Fruit fly (Drosophila melanogaster): ENCODE data around the gene Sfp33A4.

Sfp33A4 gene

dm6 chr2L:11808327-11808701, 28.7 kb upstream of the Sfp33A4 start:
- TF ChIP-seq CrebA (GFP tag; optimal IDR thresholded peaks at IDR 0.05; ENCODE audit: borderline replicate concordance): no peak
- peak; percentile 100 for TF ChIP-seq Myc (optimal IDR thresholded peaks at IDR 0.05)

- peak; percentile 38 for TF ChIP-seq Hr83 (GFP tag; optimal IDR thresholded peaks at IDR 0.05; ENCODE audit: poor library complexity, severe bottlenecking)
- no peak for TF ChIP-seq Sp1 (GFP tag; optimal IDR thresholded peaks at IDR 0.05)
- TF ChIP-seq CrebA (GFP tag; optimal IDR thresholded peaks at IDR 0.05; ENCODE audit: borderline replicate concordance): no peak
- peak; percentile 0 for TF ChIP-seq dsf (GFP tag; optimal IDR thresholded peaks at IDR 0.05; ENCODE audit: borderline replicate concordance)
- no peak for TF ChIP-seq Jra (GFP tag; optimal IDR thresholded peaks at IDR 0.05)
- peak; percentile 85 for TF ChIP-seq Myc (optimal IDR thresholded peaks at IDR 0.05)
- TF ChIP-seq fru (GFP tag; optimal IDR thresholded peaks at IDR 0.05): no peak
- TF ChIP-seq jim (GFP tag; optimal IDR thresholded peaks at IDR 0.05): peak; percentile 84
- no peak for TF ChIP-seq Hr78 (GFP tag; optimal IDR thresholded peaks at IDR 0.05)
- peak; percentile 76 for TF ChIP-seq woc (GFP tag; optimal IDR thresholded peaks at IDR 0.05)
- no peak for TF ChIP-seq foxo (GFP tag; optimal IDR thresholded peaks at IDR 0.05)
- TF ChIP-seq Vsx2 (GFP tag; optimal IDR thresholded peaks at IDR 0.05; ENCODE audit: partially characterized antibody): peak; percentile 58
- no peak for TF ChIP-seq CG32264 (GFP tag; optimal IDR thresholded peaks at IDR 0.05)
- TF ChIP-seq Rel (GFP tag; optimal IDR thresholded peaks at IDR 0.05): no peak
- peak; percentile 95 for TF ChIP-seq Rel (tag; optimal IDR thresholded peaks at IDR 0.05)
- TF ChIP-seq Mio (GFP tag; optimal IDR thresholded peaks at IDR 0.05): no peak
- no peak for TF ChIP-seq pan (optimal IDR thresholded peaks at IDR 0.05)
- peak; percentile 8 for TF ChIP-seq HLH106 (tag; optimal IDR thresholded peaks at IDR 0.05)
- peak; percentile 74 to 81 for TF ChIP-seq dl (GFP tag; optimal IDR thresholded peaks at IDR 0.05; ENCODE audit: insufficient read depth in 1 of 2, partially characterized antibody in 2 of 2)
- no peak for TF ChIP-seq usp (GFP tag; optimal IDR thresholded peaks at IDR 0.05)
- TF ChIP-seq br (GFP tag; optimal IDR thresholded peaks at IDR 0.05): peak; percentile 3
- peak; percentile 19 for TF ChIP-seq CG9705 (GFP tag; optimal IDR thresholded peaks at IDR 0.05)
- TF ChIP-seq rgr (GFP tag; optimal IDR thresholded peaks at IDR 0.05): no peak
- TF ChIP-seq lola (GFP tag; optimal IDR thresholded peaks at IDR 0.05): no peak
- TF ChIP-seq h (GFP tag; optimal IDR thresholded peaks at IDR 0.05): peak; percentile 29
- TF ChIP-seq psq (GFP tag; optimal IDR thresholded peaks at IDR 0.05): peak; percentile 78
- TF ChIP-seq Hnf4 (GFP tag; optimal IDR thresholded peaks at IDR 0.05): peak; percentile 33
- TF ChIP-seq GATAd (GFP tag; optimal IDR thresholded peaks at IDR 0.05): no peak
- TF ChIP-seq Dif (GFP tag; optimal IDR thresholded peaks at IDR 0.05; ENCODE audit: partially characterized antibody): peak; percentile 79
- no peak for TF ChIP-seq OdsH (GFP tag; optimal IDR thresholded peaks at IDR 0.05)
Measured at dm6 chr2L:11808702-11809583, 28.1 kb upstream of the Sfp33A4 start, which contains the start of gene crol. Gene crol, minus strand, starts transcription at chr2L:11809438.

dm6 chr2L:11809823-11810222, 27.2 kb upstream of the Sfp33A4 start:
- TF ChIP-seq Hr83 (GFP tag; optimal IDR thresholded peaks at IDR 0.05; ENCODE audit: poor library complexity, severe bottlenecking): no peak
- no peak for TF ChIP-seq CG32264 (GFP tag; optimal IDR thresholded peaks at IDR 0.05)
- TF ChIP-seq CrebA (GFP tag; optimal IDR thresholded peaks at IDR 0.05; ENCODE audit: borderline replicate concordance): no peak
- no peak for TF ChIP-seq dl (GFP tag; optimal IDR thresholded peaks at IDR 0.05; ENCODE audit: insufficient read depth in 1 of 2, partially characterized antibody in 2 of 2)
- TF ChIP-seq Dif (GFP tag; optimal IDR thresholded peaks at IDR 0.05; ENCODE audit: partially characterized antibody): no peak
- TF ChIP-seq woc (GFP tag; optimal IDR thresholded peaks at IDR 0.05): no peak
- TF ChIP-seq usp (GFP tag; optimal IDR thresholded peaks at IDR 0.05): no peak
- TF ChIP-seq fru (GFP tag; optimal IDR thresholded peaks at IDR 0.05): no peak
- no peak for TF ChIP-seq ey (GFP tag; optimal IDR thresholded peaks at IDR 0.05)
- no peak for TF ChIP-seq Rel (GFP tag; optimal IDR thresholded peaks at IDR 0.05)
- no peak for TF ChIP-seq Rel (tag; optimal IDR thresholded peaks at IDR 0.05)
- TF ChIP-seq OdsH (GFP tag; optimal IDR thresholded peaks at IDR 0.05): no peak
- no peak for TF ChIP-seq GATAd (GFP tag; optimal IDR thresholded peaks at IDR 0.05)
- TF ChIP-seq sv (GFP tag; optimal IDR thresholded peaks at IDR 0.05): no peak
- TF ChIP-seq h (GFP tag; optimal IDR thresholded peaks at IDR 0.05): no peak
- no peak for TF ChIP-seq brk (GFP tag; optimal IDR thresholded peaks at IDR 0.05)
- TF ChIP-seq sage (GFP tag; optimal IDR thresholded peaks at IDR 0.05): no peak
- no peak for TF ChIP-seq dmrt93B (GFP tag; optimal IDR thresholded peaks at IDR 0.05)
- no peak for TF ChIP-seq jim (GFP tag; optimal IDR thresholded peaks at IDR 0.05)

Data from whole organism, wandering third instar larva.